Worm (Caenorhabditis elegans): ENCODE measurements around the gene srv-22.

- TF ChIP-seq him-1 (tag; optimal IDR thresholded peaks at IDR 0.05) = no peak
- TF ChIP-seq W03F9.2 (tag; optimal IDR thresholded peaks at IDR 0.05) = no peak
These were observed 22.8 kb downstream of the srv-22 start for ce11 chrIV:5856975-5857374.

Measured in whole organism, L4/young adult.